Fruit fly (Drosophila melanogaster) whole organism, embryonic: ENCODE data around the gene CG13898.
A peak's percentile ranks its signal among the peaks of the same experiment; 100 is the strongest.

Experiments
- Atf-2 ChIP-seq: fragments of 200-800 bp; sonication (Bioruptor generic); optimal IDR thresholded peaks from 2 replicates; lab custom pipeline; 2016; ENCODE audit warnings: missing biosample characterization, missing genetic modification characterization
- Atf6 ChIP-seq: fragments of 200-800 bp; sonication (Bioruptor generic); IDR thresholded peaks from 2 replicates; pipeline ENCODE4 v1.3.6; 2022; ENCODE audit warnings: missing biosample characterization, missing genetic modification characterization
- BEAF-32 ChIP-seq: fragments of 200-800 bp; sonication (Bioruptor generic); optimal IDR thresholded peaks from 3 replicates; lab custom pipeline; 2017; ENCODE audit warnings: missing biosample characterization, missing genetic modification characterization, mild to moderate bottlenecking, moderate library complexity, missing genetic modification reagents
- C15 ChIP-seq: fragments of 200-800 bp; sonication (Bioruptor generic); IDR thresholded peaks from 3 replicates; pipeline ENCODE4 v1.3.6; 2022; ENCODE audit warnings: missing biosample characterization, missing genetic modification characterization
- CG1024 ChIP-seq: fragments of 200-800 bp; sonication (Bioruptor generic); IDR thresholded peaks from 2 replicates; pipeline ENCODE4 v1.3.6; 2022; ENCODE audit warnings: missing biosample characterization, missing genetic modification characterization
- CG10267 ChIP-seq: fragments of 200-800 bp; sonication (Bioruptor generic); optimal IDR thresholded peaks from 2 replicates; lab custom pipeline; 2018; ENCODE audit warnings: missing biosample characterization, mild to moderate bottlenecking, missing genetic modification characterization, moderate library complexity
- CG10654 ChIP-seq: fragments of 200-800 bp; sonication (Bioruptor generic); optimal IDR thresholded peaks from 2 replicates; lab custom pipeline; 2016; ENCODE audit warnings: missing biosample characterization, missing genetic modification characterization
- CG1233 ChIP-seq: fragments of 200-800 bp; sonication (Bioruptor generic); optimal IDR thresholded peaks from 4 replicates; lab custom pipeline; 2018; ENCODE audit warnings: missing biosample characterization, mild to moderate bottlenecking, missing genetic modification characterization
- CG16815 ChIP-seq: fragments of 200-800 bp; sonication (Bioruptor generic); optimal IDR thresholded peaks from 3 replicates; lab custom pipeline; 2017; ENCODE audit warnings: missing biosample characterization, mild to moderate bottlenecking, missing genetic modification characterization
- CG2875 ChIP-seq: fragments of 200-800 bp; sonication (Bioruptor generic); optimal IDR thresholded peaks from 2 replicates; lab custom pipeline; 2017; ENCODE audit warnings: missing biosample characterization, mild to moderate bottlenecking, missing genetic modification characterization, missing genetic modification reagents
- CG3065 ChIP-seq: fragments of 200-800 bp; sonication (Bioruptor generic); optimal IDR thresholded peaks from 2 replicates; lab custom pipeline; 2016; ENCODE audit warnings: missing biosample characterization, missing genetic modification characterization
- CG3407 ChIP-seq: fragments of 200-800 bp; sonication (Bioruptor generic); optimal IDR thresholded peaks from 2 replicates; lab custom pipeline; 2018; ENCODE audit warnings: missing biosample characterization, mild to moderate bottlenecking, missing genetic modification characterization
- CG3847 ChIP-seq: fragments of 200-800 bp; sonication (Bioruptor generic); IDR thresholded peaks from 2 replicates; pipeline ENCODE4 v1.3.6; 2022; ENCODE audit warnings: missing biosample characterization, missing genetic modification characterization
- CG6689 ChIP-seq: fragments of 200-800 bp; sonication (Bioruptor generic); IDR thresholded peaks from 2 replicates; pipeline ENCODE4 v1.3.6; 2022; ENCODE audit warnings: missing biosample characterization, missing genetic modification characterization
- CG7745 ChIP-seq: fragments of 200-800 bp; sonication (Bioruptor generic); optimal IDR thresholded peaks from 2 replicates; lab custom pipeline; 2018; ENCODE audit warnings: missing biosample characterization, mild to moderate bottlenecking, missing genetic modification characterization, moderate library complexity
- CG7839 ChIP-seq: fragments of 200-800 bp; sonication (Bioruptor generic); optimal IDR thresholded peaks from 3 replicates; lab custom pipeline; 2018; ENCODE audit warnings: missing biosample characterization, mild to moderate bottlenecking, missing genetic modification characterization, moderate library complexity
- CTCF ChIP-seq: fragments of 200-800 bp; sonication (Bioruptor generic); optimal IDR thresholded peaks from 2 replicates; lab custom pipeline; 2017; ENCODE audit warnings: missing biosample characterization, mild to moderate bottlenecking, missing genetic modification characterization, moderate library complexity
- Camta ChIP-seq: fragments of 200-800 bp; sonication (Bioruptor generic); optimal IDR thresholded peaks from 2 replicates; lab custom pipeline; 2016; ENCODE audit warnings: missing biosample characterization, missing genetic modification characterization
- CkIIα-i1 ChIP-seq: fragments of 200-800 bp; sonication (Bioruptor generic); IDR thresholded peaks from 2 replicates; pipeline ENCODE4 v1.3.6; 2022; ENCODE audit warnings: missing biosample characterization, missing genetic modification characterization
- D19A ChIP-seq: fragments of 200-800 bp; optimal IDR thresholded peaks from 3 replicates; lab custom pipeline; 2019; ENCODE audit warnings: missing biosample characterization, mild to moderate bottlenecking, missing genetic modification characterization, moderate library complexity
- Ets65A ChIP-seq: fragments of 200-800 bp; sonication (Bioruptor generic); peaks from one replicate; lab custom pipeline; 2016; ENCODE audit warnings: missing biosample characterization, missing genetic modification characterization
- GATAe ChIP-seq: fragments of 200-800 bp; sonication (Bioruptor generic); conservative IDR thresholded peaks from 2 replicates; pipeline ENCODE4 v1.3.6; 2022; ENCODE audit warnings: missing biosample characterization, missing genetic modification characterization
- HLH4C ChIP-seq: fragments of 200-800 bp; sonication (Bioruptor generic); IDR thresholded peaks from 3 replicates; pipeline ENCODE4 v1.3.6; 2022; ENCODE audit warnings: missing biosample characterization, missing genetic modification characterization; ENCODE audit not compliant: partially characterized antibody
- Pdp1 ChIP-seq, 2 experiments: fragments of 200-800 bp; sonication (Bioruptor generic); optimal IDR thresholded peaks; 3 replicates each; lab custom pipeline; 2016; ENCODE audit warnings: missing biosample characterization in 2 of 2, missing genetic modification characterization in 2 of 2, mild to moderate bottlenecking in 1 of 2, moderate library complexity in 1 of 2
- Trl ChIP-seq, 3 experiments: fragments of >200 bp in 2 of 3; fragments of 200-800 bp in 1 of 3; sonication (Bioruptor generic) in 1 of 3; optimal IDR thresholded peaks; 2 replicates in 1 of 3; 3 replicates in 2 of 3; lab custom pipeline; 2016 to 2017; ENCODE audit warnings: missing biosample characterization in 1 of 3, missing genetic modification characterization in 1 of 3
- ac ChIP-seq: fragments of 200-800 bp; sonication (Bioruptor generic); optimal IDR thresholded peaks from 3 replicates; lab custom pipeline; 2017; ENCODE audit warnings: missing biosample characterization, mild to moderate bottlenecking, missing genetic modification characterization
- bsh ChIP-seq, 2 experiments: fragments of 200-800 bp; sonication (Bioruptor generic); optimal IDR thresholded peaks; 2 replicates each; lab custom pipeline; 2017 to 2018; ENCODE audit warnings: mild to moderate bottlenecking in 2 of 2, missing biosample characterization in 2 of 2, missing genetic modification characterization in 2 of 2, moderate library complexity in 1 of 2
- cato ChIP-seq: fragments of 200-800 bp; sonication (Bioruptor generic); optimal IDR thresholded peaks from 2 replicates; lab custom pipeline; 2016; ENCODE audit warnings: missing biosample characterization, missing genetic modification characterization, borderline replicate concordance
- cg ChIP-seq: fragments of 200-800 bp; sonication (Bioruptor generic); optimal IDR thresholded peaks from 3 replicates; lab custom pipeline; 2019; ENCODE audit warnings: missing biosample characterization, mild to moderate bottlenecking, missing genetic modification characterization, moderate library complexity
- corto ChIP-seq: fragments of 200-800 bp; sonication (Bioruptor generic); optimal IDR thresholded peaks from 2 replicates; lab custom pipeline; 2016; ENCODE audit warnings: missing biosample characterization, mild to moderate bottlenecking, missing genetic modification characterization, moderate library complexity
- dimm ChIP-seq: fragments of 200-800 bp; sonication (Bioruptor generic); IDR thresholded peaks from 2 replicates; pipeline ENCODE4 v1.3.6; 2022; ENCODE audit warnings: missing biosample characterization, missing genetic modification characterization
- disco-r ChIP-seq: fragments of 200-800 bp; sonication (Bioruptor generic); optimal IDR thresholded peaks from 2 replicates; lab custom pipeline; 2016; ENCODE audit warnings: missing biosample characterization, missing genetic modification characterization
- fd96Cb ChIP-seq: fragments of 200-800 bp; sonication (Bioruptor generic); optimal IDR thresholded peaks from 2 replicates; lab custom pipeline; 2018; ENCODE audit warnings: missing biosample characterization, mild to moderate bottlenecking, missing genetic modification characterization, moderate library complexity
- gcm2 ChIP-seq: fragments of 200-800 bp; sonication (Bioruptor generic); optimal IDR thresholded peaks from 2 replicates; lab custom pipeline; 2016; ENCODE audit warnings: missing biosample characterization, missing genetic modification characterization
- gem ChIP-seq: fragments of 200-800 bp; sonication (Bioruptor generic); optimal IDR thresholded peaks from 2 replicates; lab custom pipeline; 2019; ENCODE audit warnings: missing biosample characterization, mild to moderate bottlenecking, missing genetic modification characterization, moderate library complexity
- gsb-n ChIP-seq: fragments of 200-800 bp; sonication (Bioruptor generic); optimal IDR thresholded peaks from 3 replicates; lab custom pipeline; 2018; ENCODE audit warnings: missing biosample characterization, mild to moderate bottlenecking, missing genetic modification characterization
- hb ChIP-seq: fragments of 200-800 bp; sonication (Bioruptor generic); IDR thresholded peaks from 3 replicates; pipeline ENCODE4 v1.3.6; 2022; ENCODE audit warnings: missing biosample characterization, missing genetic modification characterization; ENCODE audit not compliant: partially characterized antibody
- jing ChIP-seq: fragments of 200-800 bp; sonication (Bioruptor generic); optimal IDR thresholded peaks from 2 replicates; lab custom pipeline; 2018; ENCODE audit warnings: missing biosample characterization, mild to moderate bottlenecking, missing genetic modification characterization
- kah ChIP-seq: fragments of 200-800 bp; sonication (Bioruptor generic); optimal IDR thresholded peaks from 2 replicates; lab custom pipeline; 2018; ENCODE audit warnings: missing biosample characterization, mild to moderate bottlenecking, missing genetic modification characterization
- nmo ChIP-seq: fragments of 200-800 bp; sonication (Bioruptor generic); optimal IDR thresholded peaks from 2 replicates; lab custom pipeline; 2018; ENCODE audit warnings: missing biosample characterization, mild to moderate bottlenecking, missing genetic modification characterization, moderate library complexity
- otp ChIP-seq: fragments of 200-800 bp; sonication (Bioruptor generic); IDR thresholded peaks from 3 replicates; pipeline ENCODE4, ENCODE4 v1.3.6; 2022; ENCODE audit warnings: missing biosample characterization, missing genetic modification characterization
- slbo ChIP-seq: fragments of 200-800 bp; sonication (Bioruptor generic); IDR thresholded peaks from 2 replicates; pipeline ENCODE4 v1.3.6; 2022; ENCODE audit warnings: missing biosample characterization, missing genetic modification characterization
- sna ChIP-seq: fragments of 200-800 bp; sonication (Bioruptor generic); IDR thresholded peaks from 2 replicates; pipeline ENCODE4 v1.3.6; 2022; ENCODE audit warnings: missing biosample characterization, missing genetic modification characterization; ENCODE audit not compliant: partially characterized antibody
- tin ChIP-seq: fragments of 200-800 bp; sonication (Bioruptor generic); optimal IDR thresholded peaks from 3 replicates; lab custom pipeline; 2016; ENCODE audit warnings: missing biosample characterization, missing genetic modification characterization
- tio ChIP-seq: fragments of 200-800 bp; sonication (Bioruptor generic); optimal IDR thresholded peaks from 2 replicates; lab custom pipeline; 2017; ENCODE audit warnings: missing biosample characterization, missing genetic modification characterization, inconsistent platforms
- tll ChIP-seq, 2 experiments: fragments of 200-800 bp in 1 of 2; fragments of >200 bp in 1 of 2; sonication (Bioruptor generic) in 1 of 2; optimal IDR thresholded peaks; 2 replicates each; lab custom pipeline; 2017 to 2019; ENCODE audit warnings: missing biosample characterization in 2 of 2, missing genetic modification characterization in 2 of 2, mild to moderate bottlenecking in 1 of 2, moderate library complexity in 1 of 2
- tup ChIP-seq: fragments of 200-800 bp; sonication (Bioruptor generic); optimal IDR thresholded peaks from 2 replicates; lab custom pipeline; 2016; ENCODE audit warnings: missing biosample characterization, mild to moderate bottlenecking, missing genetic modification characterization, moderate library complexity
- zfh1 ChIP-seq: fragments of 200-800 bp; sonication (Bioruptor generic); IDR thresholded peaks from 3 replicates; pipeline ENCODE4 v1.3.6; 2022; ENCODE audit warnings: missing biosample characterization, missing genetic modification characterization

CG13898 gene

dm6 chr3L:791251-791991, 12.4 kb downstream of the CG13898 start (continued):
- peak; percentile 63; the same call in 1 of the 2 replicates for TF ChIP-seq sna
- peak; percentile 80 for TF ChIP-seq gem (tag; lab: Kevin White, UChicago)
- peak; percentile 61 for TF ChIP-seq fd96Cb
- peak; percentile 61 for TF ChIP-seq D19A (tag; lab: Kevin White, UChicago)
- peak; percentile 69 for TF ChIP-seq CG6689 (GFP tag; lab: Robert Waterston, UW)
- TF ChIP-seq kah (GFP tag; lab: Kevin White, UChicago) = peak; percentile 26
- TF ChIP-seq slbo (GFP tag; lab: Robert Waterston, UW) = peak; percentile 18; the same call in 1 of the 2 replicates
- TF ChIP-seq tup = peak; percentile 5
- peak; percentile 44 for TF ChIP-seq jing
- TF ChIP-seq Trl (optimal IDR thresholded peaks at IDR 0.05; lab: Kevin White, UChicago) = no peak
- TF ChIP-seq Trl (GFP tag; optimal IDR thresholded peaks at IDR 0.05; lab: Kevin White, UChicago) = peak; percentile 29
- peak; percentile 91 for TF ChIP-seq Ets65A
- TF ChIP-seq CG16815 (GFP tag; lab: Kevin White, UChicago) = peak; percentile 36
- peak; percentile 65 for TF ChIP-seq CG7839 (tag; lab: Kevin White, UChicago)
- peak; percentile 16 for TF ChIP-seq Atf-2
- TF ChIP-seq zfh1 (GFP tag; lab: Robert Waterston, UW) = peak; percentile 67; the same call in 2 of the 3 replicates
- peak in 1 of 2 experiments; percentile 35 for TF ChIP-seq tll (GFP tag; optimal IDR thresholded peaks at IDR 0.05; lab: Kevin White, UChicago)
- TF ChIP-seq nmo (GFP tag; lab: Kevin White, UChicago) = peak; percentile 13
- peak; percentile 66 for TF ChIP-seq CG3407 (GFP tag; lab: Kevin White, UChicago)
- peak; percentile 48 for TF ChIP-seq tio
- TF ChIP-seq HLH4C (GFP tag; lab: Robert Waterston, UW) = peak; percentile 52; the same call in 1 of the 3 replicates
- peak; percentile 44 for TF ChIP-seq CG1233 (GFP tag; lab: Kevin White, UChicago)
- TF ChIP-seq CG2875 (GFP tag; lab: Kevin White, UChicago) = peak; percentile 77
- peak; percentile 13; the same call in 1 of the 2 replicates for TF ChIP-seq Atf6 (GFP tag; lab: Robert Waterston, UW)
- no peak for TF ChIP-seq CG7745 (tag; lab: Kevin White, UChicago)
- TF ChIP-seq tin = peak; percentile 44
- no peak for TF ChIP-seq BEAF-32 (GFP tag; lab: Kevin White, UChicago)
- TF ChIP-seq C15 (GFP tag; lab: Robert Waterston, UW) = no peak
- TF ChIP-seq gsb-n (tag; lab: Kevin White, UChicago) = peak; percentile 62
- peak; percentile 32 for TF ChIP-seq cato (GFP tag; lab: Kevin White, UChicago)
- TF ChIP-seq otp = 0 out of 3 replicates have a peak, but pooled peaks have one; percentile 23
- TF ChIP-seq disco-r = peak; percentile 35
- no peak for TF ChIP-seq cg
- peak; percentile 34 for TF ChIP-seq CTCF (GFP tag; lab: Kevin White, UChicago)
- TF ChIP-seq CG10267 = peak; percentile 58
- peak; percentile 36; the same call in 1 of the 2 replicates for TF ChIP-seq CG3847 (GFP tag; lab: Robert Waterston, UW)
- TF ChIP-seq CG3065 = no peak
- no peak for TF ChIP-seq CkIIα-i1 (GFP tag; lab: Robert Waterston, UW)
- peak; percentile 1 for TF ChIP-seq gcm2
- no peak for TF ChIP-seq GATAe (GFP tag; lab: Robert Waterston, UW)
- peak; percentile 23 to 31 for TF ChIP-seq Pdp1 (GFP tag; optimal IDR thresholded peaks at IDR 0.05; lab: Kevin White, UChicago)
- peak; percentile 10 for TF ChIP-seq corto (GFP tag; lab: Kevin White, UChicago)
- peak; percentile 50 for TF ChIP-seq ac (GFP tag; lab: Kevin White, UChicago)
- 0 out of 2 replicates have a peak, but pooled peaks have one; percentile 36 for TF ChIP-seq CG1024
- TF ChIP-seq CG10654 (GFP tag; lab: Kevin White, UChicago) = peak; percentile 11
- TF ChIP-seq Camta (GFP tag; lab: Kevin White, UChicago) = peak; percentile 53
- TF ChIP-seq bsh (GFP tag; optimal IDR thresholded peaks at IDR 0.05; lab: Kevin White, UChicago) = peak; percentile 49 to 80
- TF ChIP-seq hb (GFP tag; lab: Robert Waterston, UW) = peak; percentile 73; the same call in 2 of the 3 replicates
- TF ChIP-seq dimm (GFP tag; lab: Robert Waterston, UW) = no peak
